Fruit fly (Drosophila melanogaster) whole organism, embryonic: Measurements from ENCODE around the gene CG14326.

Experiments used
- Atf3 ChIP-seq: fragments of 200-800 bp; sonication (Bioruptor generic); optimal IDR thresholded peaks from 3 replicates; lab custom pipeline; 2016; ENCODE audit warnings: missing biosample characterization, missing genetic modification characterization
- Bdp1 ChIP-seq: fragments of 200-800 bp; sonication (Bioruptor generic); optimal IDR thresholded peaks from 3 replicates; lab custom pipeline; 2016; ENCODE audit warnings: missing biosample characterization, missing genetic modification characterization
- CG10147 ChIP-seq: fragments of 200-800 bp; sonication (Bioruptor generic); optimal IDR thresholded peaks from 2 replicates; lab custom pipeline; 2019; ENCODE audit warnings: missing biosample characterization, mild to moderate bottlenecking, missing genetic modification characterization, moderate library complexity
- CG10565 ChIP-seq: fragments of 200-800 bp; sonication (Bioruptor generic); optimal IDR thresholded peaks from 3 replicates; lab custom pipeline; 2016; ENCODE audit warnings: missing biosample characterization, mild to moderate bottlenecking, missing genetic modification characterization
- CG10959 ChIP-seq: fragments of 200-800 bp; sonication (Bioruptor generic); IDR thresholded peaks from 2 replicates; pipeline ENCODE4 v1.3.6; 2022; ENCODE audit warnings: missing biosample characterization, missing genetic modification characterization
- CG11456 ChIP-seq: fragments of 200-800 bp; sonication (Bioruptor generic); IDR thresholded peaks from 3 replicates; pipeline ENCODE4 v1.3.6; 2022; ENCODE audit warnings: missing biosample characterization, missing genetic modification characterization
- CG12219 ChIP-seq: fragments of 200-800 bp; sonication (Bioruptor generic); optimal IDR thresholded peaks from 3 replicates; lab custom pipeline; 2018; ENCODE audit warnings: missing biosample characterization, mild to moderate bottlenecking, missing genetic modification characterization
- CG13624 ChIP-seq: fragments of 200-800 bp; sonication (Bioruptor generic); optimal IDR thresholded peaks from 2 replicates; lab custom pipeline; 2016; ENCODE audit warnings: missing biosample characterization, missing genetic modification characterization
- CG14014 ChIP-seq: fragments of 200-800 bp; sonication (Bioruptor generic); IDR thresholded peaks from 2 replicates; pipeline ENCODE4 v1.3.6; 2022; ENCODE audit warnings: missing biosample characterization, missing genetic modification characterization
- CG17359 ChIP-seq: fragments of 200-800 bp; sonication (Bioruptor generic); optimal IDR thresholded peaks from 3 replicates; lab custom pipeline; 2018; ENCODE audit warnings: missing biosample characterization, mild to moderate bottlenecking, missing genetic modification characterization, moderate library complexity
- CG18619 ChIP-seq: fragments of 200-800 bp; sonication (Bioruptor generic); optimal IDR thresholded peaks from 3 replicates; lab custom pipeline; 2017; ENCODE audit warnings: missing biosample characterization, mild to moderate bottlenecking, missing genetic modification characterization
- CG2120 ChIP-seq: fragments of 200-800 bp; sonication (Bioruptor generic); optimal IDR thresholded peaks from 3 replicates; lab custom pipeline; 2016; ENCODE audit warnings: missing biosample characterization, missing genetic modification characterization
- CG32767 ChIP-seq: fragments of 200-800 bp; sonication (Bioruptor generic); IDR thresholded peaks from 2 replicates; pipeline ENCODE4 v1.3.6; 2022; ENCODE audit warnings: missing biosample characterization, missing genetic modification characterization
- CG33557 ChIP-seq: fragments of 200-800 bp; sonication (Bioruptor generic); optimal IDR thresholded peaks from 2 replicates; lab custom pipeline; 2019; ENCODE audit warnings: missing biosample characterization, mild to moderate bottlenecking, missing genetic modification characterization, moderate library complexity
- CG4617 ChIP-seq: fragments of 200-800 bp; sonication (Bioruptor generic); optimal IDR thresholded peaks from 3 replicates; lab custom pipeline; 2016; ENCODE audit warnings: missing biosample characterization, missing genetic modification characterization, borderline replicate concordance
- CG6791 ChIP-seq: fragments of 200-800 bp; sonication (Bioruptor generic); IDR thresholded peaks from 3 replicates; pipeline ENCODE4 v1.3.6; 2022; ENCODE audit warnings: missing biosample characterization, missing genetic modification characterization; ENCODE audit not compliant: partially characterized antibody
- CG7745 ChIP-seq: fragments of 200-800 bp; sonication (Bioruptor generic); optimal IDR thresholded peaks from 2 replicates; lab custom pipeline; 2018; ENCODE audit warnings: missing biosample characterization, mild to moderate bottlenecking, missing genetic modification characterization, moderate library complexity
- D19A ChIP-seq: fragments of 200-800 bp; optimal IDR thresholded peaks from 3 replicates; lab custom pipeline; 2019; ENCODE audit warnings: missing biosample characterization, mild to moderate bottlenecking, missing genetic modification characterization, moderate library complexity
- E2f2 ChIP-seq: fragments of 200-800 bp; sonication (Bioruptor generic); IDR thresholded peaks from 2 replicates; pipeline ENCODE4 v1.3.6; 2022; ENCODE audit warnings: missing biosample characterization, missing genetic modification characterization
- Fer1 ChIP-seq: fragments of 200-800 bp; sonication (Bioruptor generic); optimal IDR thresholded peaks from 2 replicates; lab custom pipeline; 2017; ENCODE audit warnings: missing biosample characterization, mild to moderate bottlenecking, missing genetic modification characterization
- H2.0 ChIP-seq: fragments of 200-800 bp; sonication (Bioruptor generic); IDR thresholded peaks from 2 replicates; pipeline ENCODE4 v1.3.6; 2022; ENCODE audit warnings: missing biosample characterization, missing genetic modification characterization
- HHEX ChIP-seq: fragments of 200-800 bp; sonication (Bioruptor generic); optimal IDR thresholded peaks from 3 replicates; lab custom pipeline; 2017; ENCODE audit warnings: missing biosample characterization, mild to moderate bottlenecking, missing genetic modification characterization, missing genetic modification reagents
- MTF-1 ChIP-seq: fragments of 200-800 bp; sonication (Bioruptor generic); optimal IDR thresholded peaks from 2 replicates; lab custom pipeline; 2018; ENCODE audit warnings: missing biosample characterization, mild to moderate bottlenecking, missing genetic modification characterization, borderline replicate concordance
- NC2α ChIP-seq: fragments of 200-800 bp; sonication (Bioruptor generic); optimal IDR thresholded peaks from 2 replicates; lab custom pipeline; 2016; ENCODE audit warnings: missing biosample characterization, missing genetic modification characterization
- Poxn ChIP-seq: fragments of 200-800 bp; sonication (Bioruptor generic); IDR thresholded peaks from 2 replicates; pipeline ENCODE4 v1.3.6; 2022; ENCODE audit warnings: missing biosample characterization, missing genetic modification characterization
- Scr ChIP-seq: fragments of 200-800 bp; sonication (Bioruptor generic); IDR thresholded peaks from 2 replicates; pipeline ENCODE4 v1.3.6; 2022; ENCODE audit warnings: missing biosample characterization, missing genetic modification characterization; ENCODE audit not compliant: partially characterized antibody
- Trl ChIP-seq, 3 experiments: fragments of >200 bp in 2 of 3; fragments of 200-800 bp in 1 of 3; sonication (Bioruptor generic) in 1 of 3; optimal IDR thresholded peaks; 2 replicates in 1 of 3; 3 replicates in 2 of 3; lab custom pipeline; 2016 to 2017; ENCODE audit warnings: missing biosample characterization in 1 of 3, missing genetic modification characterization in 1 of 3
- abd-A ChIP-seq: fragments of 200-800 bp; sonication (Bioruptor generic); optimal IDR thresholded peaks from 3 replicates; lab custom pipeline; 2019; ENCODE audit warnings: missing biosample characterization, mild to moderate bottlenecking, missing genetic modification characterization, moderate library complexity
- bbx ChIP-seq: fragments of 200-800 bp; sonication (Bioruptor generic); IDR thresholded peaks from 2 replicates; pipeline ENCODE4 v1.3.6; 2022; ENCODE audit warnings: missing biosample characterization, missing genetic modification characterization; ENCODE audit not compliant: partially characterized antibody
- bowl ChIP-seq: fragments of 200-800 bp; sonication (Bioruptor generic); IDR thresholded peaks from 2 replicates; pipeline ENCODE4 v1.3.6; 2022; ENCODE audit warnings: missing biosample characterization, missing genetic modification characterization
- ci ChIP-seq: fragments of 200-800 bp; sonication (Bioruptor generic); IDR thresholded peaks from 3 replicates; pipeline ENCODE4 v1.3.6; 2022; ENCODE audit warnings: missing biosample characterization, missing genetic modification characterization
- corto ChIP-seq: fragments of 200-800 bp; sonication (Bioruptor generic); optimal IDR thresholded peaks from 2 replicates; lab custom pipeline; 2016; ENCODE audit warnings: missing biosample characterization, mild to moderate bottlenecking, missing genetic modification characterization, moderate library complexity
- cwo ChIP-seq: fragments of 200-800 bp; sonication (Bioruptor generic); optimal IDR thresholded peaks from 3 replicates; lab custom pipeline; 2017; ENCODE audit warnings: missing biosample characterization, missing genetic modification characterization, mild to moderate bottlenecking, moderate library complexity, missing genetic modification reagents
- dmrt99B ChIP-seq: fragments of 200-800 bp; sonication (Bioruptor generic); optimal IDR thresholded peaks from 2 replicates; lab custom pipeline; 2018; ENCODE audit warnings: missing biosample characterization, mild to moderate bottlenecking, missing genetic modification characterization, moderate library complexity
- en ChIP-seq: fragments of 200-800 bp; sonication (Bioruptor generic); optimal IDR thresholded peaks from 2 replicates; lab custom pipeline; 2016; ENCODE audit warnings: missing biosample characterization, missing genetic modification characterization
- hbn ChIP-seq: fragments of 200-800 bp; sonication (Bioruptor generic); IDR thresholded peaks from 2 replicates; pipeline ENCODE4 v1.3.6; 2022; ENCODE audit warnings: missing biosample characterization, missing genetic modification characterization; ENCODE audit not compliant: partially characterized antibody
- her ChIP-seq: fragments of 200-800 bp; sonication (Bioruptor generic); optimal IDR thresholded peaks from 2 replicates; lab custom pipeline; 2016; ENCODE audit warnings: missing biosample characterization, missing genetic modification characterization
- kay ChIP-seq: fragments of 200-800 bp; sonication (Bioruptor generic); optimal IDR thresholded peaks from 2 replicates; lab custom pipeline; 2016; ENCODE audit warnings: missing biosample characterization, missing genetic modification characterization
- lmd ChIP-seq: fragments of 200-800 bp; sonication (Bioruptor generic); IDR thresholded peaks from 2 replicates; pipeline ENCODE4 v1.3.6; 2022; ENCODE audit warnings: missing biosample characterization, missing genetic modification characterization
- lov ChIP-seq, 2 experiments: fragments of 200-800 bp in 1 of 2; fragments of >200 bp in 1 of 2; sonication (Bioruptor generic) in 1 of 2; IDR thresholded peaks in 1 of 2; optimal IDR thresholded peaks in 1 of 2; 2 replicates in 1 of 2; 3 replicates in 1 of 2; pipeline versions ENCODE4 v1.3.6 to Lab custom; 2017 to 2022; ENCODE audit warnings: missing biosample characterization in 1 of 2, missing genetic modification characterization in 1 of 2
- mirr ChIP-seq: fragments of 200-800 bp; sonication (Bioruptor generic); optimal IDR thresholded peaks from 3 replicates; lab custom pipeline; 2018; ENCODE audit warnings: missing biosample characterization, mild to moderate bottlenecking, missing genetic modification characterization
- mld ChIP-seq: fragments of 200-800 bp; sonication (Bioruptor generic); IDR thresholded peaks from 3 replicates; pipeline ENCODE4 v1.3.6; 2022; ENCODE audit warnings: missing biosample characterization, missing genetic modification characterization; ENCODE audit not compliant: partially characterized antibody
- nom ChIP-seq: fragments of 200-800 bp; sonication (Bioruptor generic); optimal IDR thresholded peaks from 2 replicates; lab custom pipeline; 2017; ENCODE audit warnings: missing biosample characterization, missing genetic modification characterization, mild to moderate bottlenecking, moderate library complexity, missing genetic modification reagents
- oc ChIP-seq: fragments of 200-800 bp; sonication (Bioruptor generic); optimal IDR thresholded peaks from 2 replicates; lab custom pipeline; 2018; ENCODE audit warnings: missing biosample characterization, mild to moderate bottlenecking, missing genetic modification characterization, moderate library complexity
- pnt ChIP-seq: fragments of 200-800 bp; sonication (Bioruptor generic); optimal IDR thresholded peaks from 3 replicates; lab custom pipeline; 2016; ENCODE audit warnings: missing biosample characterization, missing genetic modification characterization
- row ChIP-seq: fragments of 200-800 bp; sonication (Bioruptor generic); IDR thresholded peaks from 3 replicates; pipeline ENCODE4 v1.3.6; 2022; ENCODE audit warnings: missing biosample characterization, missing genetic modification characterization
- tna ChIP-seq: fragments of 200-800 bp; sonication (Bioruptor generic); IDR thresholded peaks from 2 replicates; pipeline ENCODE4 v1.3.6; 2022; ENCODE audit warnings: missing biosample characterization, missing genetic modification characterization; ENCODE audit not compliant: partially characterized antibody
- z ChIP-seq: fragments of 200-800 bp; sonication (Bioruptor generic); IDR thresholded peaks from 3 replicates; pipeline ENCODE4 v1.3.6; 2022; ENCODE audit warnings: missing biosample characterization, missing genetic modification characterization
- zen2 ChIP-seq: fragments of 200-800 bp; sonication (Bioruptor generic); IDR thresholded peaks from 3 replicates; pipeline ENCODE4 v1.3.6; 2022; ENCODE audit warnings: missing biosample characterization, missing genetic modification characterization; ENCODE audit not compliant: partially characterized antibody

CG14326 gene

DNA sequence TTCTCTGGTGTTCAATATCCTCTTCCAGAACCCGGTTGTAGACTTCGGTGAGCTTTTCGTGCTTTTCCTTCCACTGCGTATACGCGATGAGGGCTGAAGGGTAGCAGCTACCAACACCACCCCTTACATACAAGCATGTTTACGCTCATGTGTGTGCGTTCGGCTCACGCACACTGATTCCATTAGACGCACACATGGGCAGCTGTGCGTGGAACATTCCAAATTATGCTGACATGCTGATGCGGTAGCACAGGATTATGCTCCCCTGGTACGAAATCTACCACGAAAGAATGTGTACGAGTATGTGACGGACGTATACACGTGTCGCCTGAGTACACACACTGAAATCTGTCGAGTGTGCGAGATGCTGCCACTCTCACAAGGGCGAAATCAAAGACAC lies 15.2 kb upstream of the CG14326 start:
- no peak for TF ChIP-seq pnt (GFP tag; lab: Kevin White, UChicago)
- no peak for TF ChIP-seq mld (GFP tag; lab: Robert Waterston, UW)
- TF ChIP-seq CG17359, result no peak
- TF ChIP-seq row (GFP tag; lab: Robert Waterston, UW), result no peak
- no peak for TF ChIP-seq bowl (GFP tag; lab: Robert Waterston, UW)
- TF ChIP-seq kay (GFP tag; lab: Kevin White, UChicago), result no peak
- no peak for TF ChIP-seq tna (GFP tag; lab: Robert Waterston, UW)
- no peak for TF ChIP-seq NC2α (GFP tag; lab: Kevin White, UChicago)
- peak; percentile 93 for TF ChIP-seq abd-A (tag; lab: Kevin White, UChicago)
- no peak for TF ChIP-seq zen2 (GFP tag; lab: Robert Waterston, UW)
- TF ChIP-seq E2f2, result no peak
- TF ChIP-seq lmd (GFP tag; lab: Robert Waterston, UW), result no peak
- TF ChIP-seq hbn (GFP tag; lab: Robert Waterston, UW), result no peak
- TF ChIP-seq CG10565 (GFP tag; lab: Kevin White, UChicago), result no peak
- no peak for TF ChIP-seq Fer1 (GFP tag; lab: Kevin White, UChicago)
- TF ChIP-seq cwo (GFP tag; lab: Kevin White, UChicago), result no peak
- TF ChIP-seq z, result no peak
- TF ChIP-seq CG32767 (GFP tag; lab: Robert Waterston, UW), result no peak
- no peak for TF ChIP-seq CG4617
- TF ChIP-seq D19A (tag; lab: Kevin White, UChicago), result no peak
- TF ChIP-seq Atf3 (GFP tag; lab: Kevin White, UChicago), result no peak
- TF ChIP-seq ci (GFP tag; lab: Robert Waterston, UW), result no peak; the same call in 2 of the 3 replicates
- 0 out of 2 replicates have a peak, but pooled peaks have one; percentile 35 for TF ChIP-seq bbx
- no peak for TF ChIP-seq Trl (optimal IDR thresholded peaks at IDR 0.05; lab: Kevin White, UChicago)
- TF ChIP-seq Trl (GFP tag; optimal IDR thresholded peaks at IDR 0.05; lab: Kevin White, UChicago), result no peak
- TF ChIP-seq CG14014 (GFP tag; lab: Robert Waterston, UW), result no peak
- no peak for TF ChIP-seq Bdp1 (GFP tag; lab: Kevin White, UChicago)
- TF ChIP-seq HHEX, result no peak
- TF ChIP-seq CG33557 (GFP tag; lab: Kevin White, UChicago), result no peak
- no peak for TF ChIP-seq CG18619 (GFP tag; lab: Kevin White, UChicago)
- no peak for TF ChIP-seq CG2120 (GFP tag; lab: Kevin White, UChicago)
- TF ChIP-seq oc (tag; lab: Kevin White, UChicago), result no peak
- no peak for TF ChIP-seq CG10147 (GFP tag; lab: Kevin White, UChicago)
- TF ChIP-seq CG13624 (GFP tag; lab: Kevin White, UChicago), result no peak
- no peak for TF ChIP-seq lov (optimal IDR thresholded peaks at IDR 0.05; lab: Kevin White, UChicago)
- peak; percentile 91; the same call in 2 of the 3 replicates for TF ChIP-seq lov (GFP tag; IDR thresholded peaks at IDR 0.05; lab: Robert Waterston, UW)
- peak; percentile 40 for TF ChIP-seq Scr (GFP tag; lab: Robert Waterston, UW)
- TF ChIP-seq CG6791 (GFP tag; lab: Robert Waterston, UW), result peak; percentile 61; the same call in 2 of the 3 replicates
- TF ChIP-seq her (GFP tag; lab: Kevin White, UChicago), result no peak
- no peak for TF ChIP-seq dmrt99B
- no peak for TF ChIP-seq en (GFP tag; lab: Kevin White, UChicago)
- TF ChIP-seq MTF-1 (GFP tag; lab: Kevin White, UChicago), result no peak
- no peak for TF ChIP-seq H2.0
- no peak for TF ChIP-seq corto (GFP tag; lab: Kevin White, UChicago)
- TF ChIP-seq CG10959 (GFP tag; lab: Robert Waterston, UW), result no peak
- no peak for TF ChIP-seq CG12219
- no peak for TF ChIP-seq Poxn
- TF ChIP-seq nom (GFP tag; lab: Kevin White, UChicago), result no peak
- TF ChIP-seq CG7745, result no peak
- TF ChIP-seq CG11456 (GFP tag; lab: Robert Waterston, UW), result no peak
- peak; percentile 85 for TF ChIP-seq mirr (GFP tag; lab: Kevin White, UChicago)
